Worm (Caenorhabditis elegans) whole organism, mixed stage, embryonic: Measurements from ENCODE around the gene Y54G11A.4.

Experiments used
- M03D4.4 ChIP-seq: sonication (generic microtip); optimal IDR thresholded peaks from 2 replicates; lab custom pipeline; 2017; ENCODE audit warnings: mild to moderate bottlenecking, missing genetic modification characterization, missing compliant biosample characterization
- bed-3 ChIP-seq: fragments of 200-800 bp; sonication (Bioruptor generic); optimal IDR thresholded peaks from 3 replicates; lab custom pipeline; 2018; ENCODE audit warnings: mild to moderate bottlenecking, missing genetic modification characterization, moderate library complexity, missing compliant biosample characterization
- blmp-1 ChIP-seq: fragments of 150-350 bp; optimal IDR thresholded peaks from 2 replicates; lab custom pipeline; 2014; ENCODE audit warnings: missing biosample characterization, missing genetic modification characterization
- ceh-39 ChIP-seq: fragments of 150-350 bp; optimal IDR thresholded peaks from 2 replicates; lab custom pipeline; 2014; ENCODE audit warnings: missing biosample characterization, missing genetic modification characterization
- ceh-83 ChIP-seq: fragments of 200-800 bp; sonication (Bioruptor generic); optimal IDR thresholded peaks from 2 replicates; lab custom pipeline; 2018; ENCODE audit warnings: mild to moderate bottlenecking, missing genetic modification characterization, missing compliant biosample characterization
- ces-1 ChIP-seq: fragments of 150-350 bp; optimal IDR thresholded peaks from 2 replicates; lab custom pipeline; 2014; ENCODE audit warnings: missing biosample characterization, missing genetic modification reagents, missing genetic modification characterization
- cnd-1 ChIP-seq: fragments of 200-800 bp; sonication (Bioruptor generic); optimal IDR thresholded peaks from 2 replicates; lab custom pipeline; 2018; ENCODE audit warnings: mild to moderate bottlenecking, missing genetic modification characterization, missing compliant biosample characterization
- drap-1 ChIP-seq: fragments of 200-800 bp; sonication (Bioruptor generic); optimal IDR thresholded peaks from 3 replicates; lab custom pipeline; 2018; ENCODE audit warnings: mild to moderate bottlenecking, missing genetic modification characterization, missing compliant biosample characterization
- elt-1 ChIP-seq: sonication (generic microtip); optimal IDR thresholded peaks from 2 replicates; lab custom pipeline; 2017; ENCODE audit warnings: missing genetic modification characterization, mild to moderate bottlenecking, missing compliant biosample characterization, antibody characterized with exemption, moderate library complexity, borderline replicate concordance; ENCODE audit not compliant: insufficient read depth
- elt-3 ChIP-seq: fragments of 150-350 bp; optimal IDR thresholded peaks from 2 replicates; lab custom pipeline; 2014; ENCODE audit warnings: missing biosample characterization, missing genetic modification characterization
- flh-1 ChIP-seq: fragments of 200-800 bp; sonication (Bioruptor generic); optimal IDR thresholded peaks from 2 replicates; lab custom pipeline; 2018; ENCODE audit warnings: mild to moderate bottlenecking, missing genetic modification characterization, moderate library complexity, missing compliant biosample characterization
- hlh-1 ChIP-seq: fragments of 150-350 bp; optimal IDR thresholded peaks from 2 replicates; lab custom pipeline; 2014; ENCODE audit warnings: missing biosample characterization, missing genetic modification reagents, missing genetic modification characterization
- lin-13 ChIP-seq: fragments of 150-350 bp; optimal IDR thresholded peaks from 2 replicates; lab custom pipeline; 2014; ENCODE audit warnings: missing biosample characterization, missing genetic modification characterization
- lin-32 ChIP-seq: fragments of 200-800 bp; sonication (Bioruptor generic); optimal IDR thresholded peaks from 2 replicates; lab custom pipeline; 2018; ENCODE audit warnings: mild to moderate bottlenecking, missing genetic modification characterization, missing compliant biosample characterization
- lsy-2 ChIP-seq: fragments of 150-350 bp; optimal IDR thresholded peaks from 2 replicates; lab custom pipeline; 2014; ENCODE audit warnings: missing biosample characterization, missing genetic modification characterization
- mab-5 ChIP-seq: fragments of 150-350 bp; optimal IDR thresholded peaks from 2 replicates; lab custom pipeline; 2014; ENCODE audit warnings: missing biosample characterization, missing genetic modification characterization
- mls-2 ChIP-seq: sonication (generic microtip); optimal IDR thresholded peaks from 2 replicates; lab custom pipeline; 2016; ENCODE audit warnings: mild to moderate bottlenecking, missing genetic modification characterization, moderate library complexity, missing compliant biosample characterization
- nhr-12 ChIP-seq: fragments of 150-350 bp; optimal IDR thresholded peaks from 2 replicates; lab custom pipeline; 2014; ENCODE audit warnings: missing biosample characterization, missing genetic modification characterization
- nhr-2 ChIP-seq: fragments of 150-350 bp; optimal IDR thresholded peaks from 2 replicates; lab custom pipeline; 2014; ENCODE audit warnings: missing biosample characterization, missing genetic modification characterization
- nhr-237 ChIP-seq: fragments of 150-350 bp; optimal IDR thresholded peaks from 2 replicates; lab custom pipeline; 2014; ENCODE audit warnings: missing biosample characterization, missing genetic modification characterization
- nhr-28 ChIP-seq: fragments of 150-350 bp; optimal IDR thresholded peaks from 2 replicates; lab custom pipeline; 2014; ENCODE audit warnings: missing biosample characterization, missing genetic modification characterization
- nhr-76 ChIP-seq: sonication (generic microtip); optimal IDR thresholded peaks from 2 replicates; lab custom pipeline; 2017; ENCODE audit warnings: missing biosample characterization, missing genetic modification characterization
- pha-4 ChIP-seq: fragments of 150-350 bp; optimal IDR thresholded peaks from 2 replicates; lab custom pipeline; 2018; ENCODE audit warnings: missing biosample characterization, missing genetic modification reagents, missing genetic modification characterization
- sem-2 ChIP-seq: fragments of 200-800 bp; sonication (Bioruptor generic); optimal IDR thresholded peaks from 2 replicates; lab custom pipeline; 2018; ENCODE audit warnings: mild to moderate bottlenecking, missing genetic modification characterization, missing compliant biosample characterization
- snpc-4 ChIP-seq: fragments of 150-350 bp; optimal IDR thresholded peaks from 2 replicates; lab custom pipeline; 2014; ENCODE audit warnings: missing biosample characterization, missing genetic modification characterization
- sptf-1 ChIP-seq: sonication (generic microtip); optimal IDR thresholded peaks from 2 replicates; lab custom pipeline; 2017; ENCODE audit warnings: mild to moderate bottlenecking, missing genetic modification characterization, moderate library complexity, missing compliant biosample characterization
- tbx-8 ChIP-seq: fragments of 200-800 bp; sonication (Bioruptor generic); optimal IDR thresholded peaks from 2 replicates; lab custom pipeline; 2018; ENCODE audit warnings: mild to moderate bottlenecking, missing genetic modification characterization, moderate library complexity, missing compliant biosample characterization
- unc-120 ChIP-seq: sonication (generic microtip); optimal IDR thresholded peaks from 2 replicates; lab custom pipeline; 2017; ENCODE audit warnings: missing genetic modification characterization, missing compliant biosample characterization; ENCODE audit not compliant: poor library complexity, severe bottlenecking
- unc-39 ChIP-seq: fragments of 150-350 bp; optimal IDR thresholded peaks from 2 replicates; lab custom pipeline; 2014; ENCODE audit warnings: missing biosample characterization, missing genetic modification characterization
- unc-62 ChIP-seq: fragments of 150-350 bp; optimal IDR thresholded peaks from 2 replicates; lab custom pipeline; 2014; ENCODE audit warnings: missing biosample characterization, missing genetic modification reagents, missing genetic modification characterization
- zip-8 ChIP-seq: fragments of 150-350 bp; optimal IDR thresholded peaks from 2 replicates; lab custom pipeline; 2014; ENCODE audit warnings: missing biosample characterization, missing genetic modification characterization
- ztf-11 ChIP-seq: fragments of 150-350 bp; optimal IDR thresholded peaks from 2 replicates; lab custom pipeline; 2014; ENCODE audit warnings: missing biosample characterization, missing genetic modification characterization

Y54G11A.4 gene

DNA sequence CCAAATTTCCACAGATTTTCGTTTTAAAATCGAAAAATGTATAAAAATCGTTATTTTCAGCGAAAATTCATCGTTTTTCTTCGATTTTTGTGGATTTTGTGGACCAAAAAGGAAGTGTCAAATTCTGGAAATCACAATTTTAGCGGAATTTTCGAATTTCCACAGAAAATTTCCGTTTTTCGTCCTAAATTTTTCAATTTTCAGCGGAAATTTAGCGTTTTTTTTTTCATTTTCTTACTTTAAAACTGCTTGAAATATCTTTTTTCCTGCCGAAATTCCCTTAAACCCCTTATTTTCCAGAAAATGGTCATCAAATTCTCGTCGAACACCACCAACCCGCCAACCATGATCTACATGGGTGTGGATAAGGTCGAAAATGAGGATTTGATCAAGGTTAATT, 40.6 kb upstream of the Y54G11A.4 start, which contains the start of gene Y54G11A.2:
Gene Y54G11A.2, plus strand, starts transcription at position 301 of the 400 bp plus-strand sequence.
- TF ChIP-seq unc-62 (GFP tag; lab: Kevin White, UChicago) (no peak), nhr-28 (tag; lab: Kevin White, UChicago) (no peak), unc-120 (tag; lab: Kevin White, UChicago) (no peak), ceh-83 (GFP tag; lab: Kevin White, UChicago) (no peak)

DNA sequence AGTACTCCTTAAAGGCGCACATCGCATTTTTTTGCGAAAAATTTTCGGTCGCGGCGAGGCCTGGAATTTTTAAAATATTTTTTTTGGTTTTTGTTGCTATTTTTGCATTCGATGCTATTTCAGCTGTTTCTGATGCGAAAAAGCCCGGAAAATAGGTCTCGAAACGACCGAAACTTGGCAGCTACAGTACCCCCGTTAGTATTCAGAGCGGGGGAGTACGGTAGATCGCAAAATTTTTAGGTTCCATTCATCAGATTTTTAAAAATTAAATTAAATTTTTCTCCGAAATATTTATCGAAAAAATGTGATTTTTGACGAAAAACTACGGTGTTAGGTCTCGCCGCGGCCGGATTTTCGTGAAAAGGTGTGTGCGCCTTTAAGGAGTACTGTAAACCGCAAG, 36.8 kb upstream of the Y54G11A.4 start:
- no peak for TF ChIP-seq nhr-76
- TF ChIP-seq snpc-4 (tag; lab: Kevin White, UChicago) = no peak
- no peak for TF ChIP-seq elt-3
- no peak for TF ChIP-seq nhr-237
- no peak for TF ChIP-seq bed-3 (GFP tag; lab: Kevin White, UChicago)
- no peak for TF ChIP-seq sem-2 (GFP tag; lab: Kevin White, UChicago)
- TF ChIP-seq M03D4.4 (tag; lab: Kevin White, UChicago) = no peak
- TF ChIP-seq sptf-1 (tag; lab: Kevin White, UChicago) = no peak
- TF ChIP-seq ceh-39 (tag; lab: Kevin White, UChicago) = no peak
- TF ChIP-seq tbx-8 (GFP tag; lab: Kevin White, UChicago) = no peak
- no peak for TF ChIP-seq blmp-1 (tag; lab: Kevin White, UChicago)
- TF ChIP-seq hlh-1 (tag; lab: Kevin White, UChicago) = no peak
- TF ChIP-seq mab-5 (tag; lab: Kevin White, UChicago) = no peak
- no peak for TF ChIP-seq unc-39 (tag; lab: Kevin White, UChicago)
- no peak for TF ChIP-seq pha-4 (tag; lab: Kevin White, UChicago)
- TF ChIP-seq lin-32 (GFP tag; lab: Kevin White, UChicago) = no peak
- TF ChIP-seq elt-1 = no peak
- TF ChIP-seq flh-1 (GFP tag; lab: Kevin White, UChicago) = no peak
- TF ChIP-seq unc-62 (GFP tag; lab: Kevin White, UChicago) = no peak

DNA sequence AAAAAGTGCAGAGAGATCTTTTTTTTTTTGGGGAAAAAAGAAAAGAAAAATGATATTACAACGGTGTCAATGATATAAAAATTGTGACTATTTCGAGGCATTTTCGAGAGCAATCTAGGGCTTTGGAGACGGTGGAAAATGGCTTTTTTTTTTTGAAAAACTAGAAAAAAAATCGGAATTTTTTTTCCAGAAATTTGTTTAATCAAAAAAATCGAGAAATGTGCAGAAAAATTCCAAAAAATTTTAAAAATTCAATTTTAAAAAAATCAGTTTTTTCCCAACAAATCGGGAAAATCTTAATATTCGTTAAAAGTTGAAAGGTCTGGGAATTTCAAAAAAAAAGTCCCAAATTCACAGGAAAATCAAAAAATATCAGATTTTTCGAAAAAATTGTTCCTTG, 35.8 kb upstream of the Y54G11A.4 start, which contains the start of gene Y54G11A.19:
Gene Y54G11A.19, minus strand, starts transcription at position 101 of the 400 bp plus-strand sequence.
- TF ChIP-seq nhr-2 (tag; lab: Kevin White, UChicago) (no peak), bed-3 (GFP tag; lab: Kevin White, UChicago) (no peak), cnd-1 (tag; lab: Kevin White, UChicago) (no peak), nhr-76 (no peak), blmp-1 (tag; lab: Kevin White, UChicago) (no peak), lin-13 (tag; lab: Kevin White, UChicago) (no peak), zip-8 (tag; lab: Kevin White, UChicago) (no peak), ceh-39 (tag; lab: Kevin White, UChicago) (no peak), mab-5 (tag; lab: Kevin White, UChicago) (no peak), lin-32 (GFP tag; lab: Kevin White, UChicago) (no peak), M03D4.4 (tag; lab: Kevin White, UChicago) (no peak), nhr-28 (tag; lab: Kevin White, UChicago) (no peak), ztf-11 (tag; lab: Kevin White, UChicago) (no peak), drap-1 (no peak), ces-1 (GFP tag; lab: Kevin White, UChicago) (no peak), sem-2 (GFP tag; lab: Kevin White, UChicago) (no peak), nhr-237 (no peak), lsy-2 (no peak), sptf-1 (tag; lab: Kevin White, UChicago) (no peak), elt-1 (no peak)
- TF ChIP-seq, all 35 proteins: peak for 0

DNA sequence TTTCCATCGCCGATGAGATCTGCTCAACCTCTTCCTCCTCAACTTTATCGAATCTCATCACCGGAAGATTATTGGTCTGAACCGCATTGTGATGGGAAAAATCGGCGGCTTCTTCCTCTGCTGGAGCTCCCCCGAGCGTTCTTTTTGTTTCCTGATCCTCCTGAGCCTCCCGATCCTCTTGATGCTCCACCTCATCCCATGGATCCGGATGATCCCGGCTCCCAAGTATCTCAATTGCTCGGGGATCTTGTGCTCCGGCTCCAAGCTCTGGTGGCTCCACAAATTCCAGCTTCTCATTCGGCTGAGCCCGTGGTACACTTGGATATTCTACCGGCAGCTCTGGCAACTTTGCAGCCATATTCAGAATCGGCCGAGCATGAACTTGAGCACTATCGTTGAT, 34.7 kb upstream of the Y54G11A.4 start:
- TF ChIP-seq blmp-1 (tag; lab: Kevin White, UChicago) = no peak
- TF ChIP-seq flh-1 (GFP tag; lab: Kevin White, UChicago) = no peak
- TF ChIP-seq nhr-76 = no peak
- TF ChIP-seq snpc-4 (tag; lab: Kevin White, UChicago) = no peak
- no peak for TF ChIP-seq pha-4 (tag; lab: Kevin White, UChicago)
- no peak for TF ChIP-seq mls-2 (tag; lab: Kevin White, UChicago)

DNA sequence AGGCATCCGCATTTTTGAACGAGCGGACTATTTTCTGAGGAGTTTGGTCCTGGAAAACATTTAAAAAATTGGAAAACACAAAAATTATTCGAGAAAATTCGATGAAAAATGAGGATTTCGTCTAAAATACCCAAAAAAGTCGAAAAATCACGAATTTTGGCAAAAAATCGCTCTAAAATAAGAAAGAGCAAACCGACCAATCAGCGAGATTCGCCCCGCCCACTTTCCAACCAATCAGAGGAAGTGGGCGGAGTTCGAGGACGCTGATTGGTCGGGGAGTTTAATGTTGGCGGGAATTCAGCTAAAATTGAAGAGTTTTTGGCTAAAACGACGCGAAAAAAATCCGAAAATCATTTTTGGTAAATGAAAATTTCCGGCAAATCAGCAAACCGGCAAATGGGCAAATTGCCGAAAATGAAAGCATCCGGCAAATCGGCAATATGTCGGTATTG, 23.5 kb upstream of the Y54G11A.4 start, which contains the start of gene Y54G11A.1:
Gene Y54G11A.1, minus strand, starts transcription at position 51 of the 452 bp plus-strand sequence.
- TF ChIP-seq flh-1 (GFP tag; lab: Kevin White, UChicago) (no peak), lin-32 (GFP tag; lab: Kevin White, UChicago) (no peak), snpc-4 (tag; lab: Kevin White, UChicago) (no peak), nhr-12 (tag; lab: Kevin White, UChicago) (no peak)
- TF ChIP-seq, all 35 proteins: peak for 0
